Fruit fly (Drosophila melanogaster): Measurements from ENCODE around the gene PpD3.

The PpD3 gene

DNA sequence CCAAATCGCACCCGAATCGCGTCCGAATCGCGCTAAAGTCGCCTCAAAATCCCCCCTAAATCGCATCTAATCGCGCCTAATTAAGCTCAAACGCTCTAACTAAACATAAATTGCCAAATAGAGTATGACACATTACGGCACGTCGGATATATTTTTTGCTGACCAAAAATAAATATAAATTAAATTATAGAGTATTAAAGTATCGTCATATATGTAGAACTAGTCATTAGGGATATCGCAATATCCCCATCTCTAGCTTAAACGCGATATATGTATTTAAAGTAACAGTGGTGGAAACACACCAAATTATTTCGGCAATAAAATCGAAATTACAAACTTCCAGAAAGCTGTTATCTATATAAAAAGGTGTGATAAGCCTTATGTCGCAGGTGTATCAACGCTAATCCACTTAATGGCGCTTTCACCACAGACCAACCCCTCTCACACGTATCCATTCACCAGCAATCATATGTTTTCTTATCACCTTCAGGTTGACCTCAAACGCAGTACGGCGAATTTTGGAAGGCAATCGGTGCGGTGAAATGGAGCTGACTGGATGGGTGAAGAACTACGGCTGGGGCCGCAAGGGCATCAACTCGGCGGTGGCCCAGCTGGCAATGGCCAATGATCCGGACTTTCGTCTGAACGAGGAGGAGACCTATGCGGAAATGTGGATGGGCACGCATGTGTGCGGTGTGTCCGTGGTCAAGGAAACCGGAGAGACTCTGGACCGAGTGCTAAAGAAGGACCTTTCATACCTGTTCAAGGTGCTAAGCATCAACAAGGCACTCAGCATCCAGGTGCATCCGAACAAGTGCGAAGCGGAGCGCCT, 11.9 kb downstream of the PpD3 start, which contains the start of gene Mpi (continued):
- TF ChIP-seq CG5180 (GFP tag; optimal IDR thresholded peaks at IDR 0.05) (no peak), Dek (tag; optimal IDR thresholded peaks at IDR 0.05) (no peak), CG13894 (tag; optimal IDR thresholded peaks at IDR 0.05) (no peak), kah (GFP tag; optimal IDR thresholded peaks at IDR 0.05) (no peak), onecut (GFP tag; IDR thresholded peaks at IDR 0.05) (no peak), Max (GFP tag; optimal IDR thresholded peaks at IDR 0.05) (peak; percentile 70), jigr1 (GFP tag; IDR thresholded peaks at IDR 0.05) (no peak), CG15073 (GFP tag; optimal IDR thresholded peaks at IDR 0.05) (no peak), Atf-2 (GFP tag; optimal IDR thresholded peaks at IDR 0.05) (no peak), CG1792 (GFP tag; optimal IDR thresholded peaks at IDR 0.05) (no peak), pb (GFP tag; optimal IDR thresholded peaks at IDR 0.05) (no peak), CG12769 (tag; optimal IDR thresholded peaks at IDR 0.05) (no peak), CG4282 (GFP tag; optimal IDR thresholded peaks at IDR 0.05) (no peak), sens-2 (GFP tag; IDR thresholded peaks at IDR 0.05) (no peak), CG13123 (GFP tag; optimal IDR thresholded peaks at IDR 0.05) (no peak), CG10462 (GFP tag; optimal IDR thresholded peaks at IDR 0.05) (no peak), Adf1 (GFP tag; IDR thresholded peaks at IDR 0.05) (no peak), sr (GFP tag; IDR thresholded peaks at IDR 0.05) (0 out of 3 replicates have a peak, but pooled peaks have one; percentile 7), hkb (optimal IDR thresholded peaks at IDR 0.05) (no peak), hkb (GFP tag; IDR thresholded peaks at IDR 0.05) (0 out of 2 replicates have a peak, but pooled peaks have one; percentile 25), CG14667 (GFP tag; IDR thresholded peaks at IDR 0.05) (no peak), Vsx1 (GFP tag; optimal IDR thresholded peaks at IDR 0.05) (no peak), CG8388 (GFP tag; optimal IDR thresholded peaks at IDR 0.05) (no peak), unc-4 (GFP tag; IDR thresholded peaks at IDR 0.05; ENCODE audit: partially characterized antibody) (peak; percentile 63), jing (GFP tag; optimal IDR thresholded peaks at IDR 0.05) (no peak), Hand (GFP tag; optimal IDR thresholded peaks at IDR 0.05) (peak; percentile 21), scrt (GFP tag; optimal IDR thresholded peaks at IDR 0.05) (no peak), HmgD (GFP tag; optimal IDR thresholded peaks at IDR 0.05) (no peak), CG11723 (GFP tag; optimal IDR thresholded peaks at IDR 0.05) (no peak), maf-S (GFP tag; optimal IDR thresholded peaks at IDR 0.05) (no peak), CG17359 (tag; optimal IDR thresholded peaks at IDR 0.05) (peak; percentile 33), Myb (GFP tag; optimal IDR thresholded peaks at IDR 0.05) (no peak), dmrt11E (tag; optimal IDR thresholded peaks at IDR 0.05) (peak; percentile 49), CG7372 (GFP tag; IDR thresholded peaks at IDR 0.05) (no peak), CG3838 (GFP tag; optimal IDR thresholded peaks at IDR 0.05) (no peak), crc (GFP tag; optimal IDR thresholded peaks at IDR 0.05) (no peak), lmd (GFP tag; IDR thresholded peaks at IDR 0.05) (peak; percentile 17; the same call in 1 of the 2 replicates), tna (GFP tag; IDR thresholded peaks at IDR 0.05; ENCODE audit: partially characterized antibody) (no peak), CG30431 (GFP tag; optimal IDR thresholded peaks at IDR 0.05) (no peak), zen (tag; optimal IDR thresholded peaks at IDR 0.05) (peak; percentile 78), CG10654 (GFP tag; optimal IDR thresholded peaks at IDR 0.05) (no peak), chinmo (GFP tag; IDR thresholded peaks at IDR 0.05; ENCODE audit: partially characterized antibody) (0 out of 4 replicates have a peak, but pooled peaks have one; percentile 32), en (GFP tag; optimal IDR thresholded peaks at IDR 0.05) (no peak), CG11398 (GFP tag; optimal IDR thresholded peaks at IDR 0.05) (no peak), bowl (GFP tag; IDR thresholded peaks at IDR 0.05) (no peak), ro (GFP tag; IDR thresholded peaks at IDR 0.05) (no peak), Nf-YC (tag; optimal IDR thresholded peaks at IDR 0.05) (no peak), CG18619 (GFP tag; optimal IDR thresholded peaks at IDR 0.05) (no peak), CG12071 (GFP tag; optimal IDR thresholded peaks at IDR 0.05) (no peak), Kr (GFP tag; optimal IDR thresholded peaks at IDR 0.05) (no peak)

Measured in whole organism, embryonic.